Fruit fly (Drosophila melanogaster): Measurements from ENCODE around the gene Uxs.

Gene Uxs

dm6 chr3L:8197779-8198279 is 17.1 kb downstream of the Uxs start, which contains the start of the genes UbcE2M and Dhps:
Gene UbcE2M, minus strand, starts transcription at chr3L:8197987.
Gene Dhps, plus strand, starts transcription at chr3L:8198207.
- TF ChIP-seq Sin3A (optimal IDR thresholded peaks at IDR 0.05) = no peak
- TF ChIP-seq psq (optimal IDR thresholded peaks at IDR 0.05) = no peak
- no peak for TF ChIP-seq Myc (optimal IDR thresholded peaks at IDR 0.05)
- TF ChIP-seq insv (optimal IDR thresholded peaks at IDR 0.05) = no peak
- TF ChIP-seq h (optimal IDR thresholded peaks at IDR 0.05) = no peak
- no peak for TF ChIP-seq ttk (optimal IDR thresholded peaks at IDR 0.05)

DNA sequence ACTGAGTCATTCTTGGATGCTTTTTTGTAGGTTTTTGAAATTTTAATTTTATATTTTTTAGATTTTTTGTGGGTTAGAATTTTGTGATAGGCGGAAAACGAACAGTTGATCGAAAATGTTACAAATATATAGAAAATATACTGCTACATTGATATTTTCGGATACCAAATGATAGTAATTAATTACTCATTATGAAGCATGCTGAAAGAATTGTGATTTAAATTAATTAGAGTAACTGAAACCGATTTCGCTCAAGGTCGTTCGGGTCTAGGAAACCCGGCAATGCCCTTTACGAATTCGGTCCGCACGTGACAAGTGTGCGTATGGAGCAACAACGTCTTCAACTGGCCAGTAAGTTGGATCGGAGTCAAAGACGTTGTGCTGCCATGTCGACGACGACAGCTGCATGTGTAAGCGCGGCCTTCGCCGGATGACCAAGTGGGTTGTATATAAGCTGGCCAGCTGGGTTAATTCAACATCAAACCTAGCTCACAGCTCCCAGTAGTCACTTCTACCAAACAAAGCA is 21.7 kb downstream of the Uxs start, which contains the start of the genes CG7366 and CG13679:
Gene CG7366, minus strand, starts transcription at position 101 of the 526 bp plus-strand sequence.
Gene CG13679, plus strand, starts transcription at position 476 of the 526 bp plus-strand sequence.
- TF ChIP-seq Myc (optimal IDR thresholded peaks at IDR 0.05) = no peak
- no peak for TF ChIP-seq Sin3A (optimal IDR thresholded peaks at IDR 0.05)
- no peak for TF ChIP-seq insv (optimal IDR thresholded peaks at IDR 0.05)
- TF ChIP-seq h (optimal IDR thresholded peaks at IDR 0.05) = no peak
- TF ChIP-seq ttk (optimal IDR thresholded peaks at IDR 0.05) = no peak

dm6 chr3L:8210596-8210995 is 29.9 kb downstream of the Uxs start, which contains the start of gene tut:
Gene tut, minus strand, starts transcription at chr3L:8210743.
- TF ChIP-seq Sin3A (optimal IDR thresholded peaks at IDR 0.05) (no peak), h (optimal IDR thresholded peaks at IDR 0.05) (no peak), Myc (optimal IDR thresholded peaks at IDR 0.05) (no peak), ttk (optimal IDR thresholded peaks at IDR 0.05) (no peak), insv (optimal IDR thresholded peaks at IDR 0.05) (no peak), psq (optimal IDR thresholded peaks at IDR 0.05) (no peak)

DNA sequence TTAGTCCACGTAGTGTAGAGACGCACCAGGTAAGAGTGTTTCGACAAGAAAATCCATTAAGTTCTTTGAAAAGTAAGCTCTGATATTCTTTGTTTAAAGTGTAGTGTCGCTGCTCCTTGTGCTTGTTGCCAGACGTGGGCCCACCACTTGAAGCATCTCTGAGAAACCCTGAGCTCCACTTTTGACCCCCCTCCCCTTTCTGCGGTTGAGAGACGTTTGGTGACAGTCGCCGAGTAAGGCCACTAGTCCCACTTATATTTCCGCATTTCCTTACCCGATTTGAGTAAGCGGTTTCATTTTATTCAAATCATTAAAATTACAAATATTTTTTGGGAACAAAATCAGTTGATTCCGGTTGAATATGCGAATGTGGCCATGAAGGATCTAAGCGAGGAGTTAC is 30.9 kb downstream of the Uxs start, which contains the start of gene CG8006:
Gene CG8006, plus strand, starts transcription at position 301 of the 400 bp plus-strand sequence.
- TF ChIP-seq Myc (optimal IDR thresholded peaks at IDR 0.05) (no peak), Sin3A (optimal IDR thresholded peaks at IDR 0.05) (no peak), insv (optimal IDR thresholded peaks at IDR 0.05) (no peak), psq (optimal IDR thresholded peaks at IDR 0.05) (no peak), ttk (optimal IDR thresholded peaks at IDR 0.05) (no peak), h (optimal IDR thresholded peaks at IDR 0.05) (no peak)

dm6 chr3L:8214980-8215379 is 34.3 kb downstream of the Uxs start, which contains the start of gene CG8012:
Gene CG8012, plus strand, starts transcription at chr3L:8215280.
- TF ChIP-seq ttk (optimal IDR thresholded peaks at IDR 0.05) (no peak), Sin3A (optimal IDR thresholded peaks at IDR 0.05) (no peak), psq (optimal IDR thresholded peaks at IDR 0.05) (no peak), h (optimal IDR thresholded peaks at IDR 0.05) (no peak), insv (optimal IDR thresholded peaks at IDR 0.05) (no peak), Myc (optimal IDR thresholded peaks at IDR 0.05) (no peak)

dm6 chr3L:8218883-8219282 is 38.2 kb downstream of the Uxs start, which contains the start of gene CG13674:
Gene CG13674, minus strand, starts transcription at chr3L:8218983.
- TF ChIP-seq ttk (optimal IDR thresholded peaks at IDR 0.05) = no peak
- no peak for TF ChIP-seq psq (optimal IDR thresholded peaks at IDR 0.05)
- TF ChIP-seq Sin3A (optimal IDR thresholded peaks at IDR 0.05) = no peak

dm6 chr3L:8219687-8220086 is 39.0 kb downstream of the Uxs start:
- TF ChIP-seq Myc (optimal IDR thresholded peaks at IDR 0.05) (no peak), insv (optimal IDR thresholded peaks at IDR 0.05) (no peak), h (optimal IDR thresholded peaks at IDR 0.05) (no peak), psq (optimal IDR thresholded peaks at IDR 0.05) (no peak)

DNA sequence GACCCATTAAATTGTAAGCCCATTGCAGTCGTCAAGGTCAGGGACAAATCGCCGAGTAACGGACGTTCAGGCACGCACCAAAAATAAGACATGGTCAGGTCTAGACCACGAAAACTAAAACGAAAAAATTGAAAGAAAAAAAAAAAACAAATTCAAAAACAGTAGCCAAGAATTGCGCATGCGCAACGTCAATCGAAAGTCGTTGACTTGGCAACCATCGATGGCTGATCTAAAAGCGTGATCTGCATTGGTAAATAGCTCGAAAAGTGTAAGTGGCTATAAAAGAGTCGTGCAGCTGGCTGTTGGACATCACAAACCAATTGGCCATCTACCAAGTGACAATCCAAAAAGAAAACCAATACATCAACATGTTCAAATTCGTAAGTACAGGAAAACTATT is 41.1 kb downstream of the Uxs start, which contains the start of gene CG13678:
Gene CG13678, plus strand, starts transcription at position 307 of the 400 bp plus-strand sequence.
- no peak for TF ChIP-seq psq (optimal IDR thresholded peaks at IDR 0.05)
- TF ChIP-seq h (optimal IDR thresholded peaks at IDR 0.05) = no peak
- no peak for TF ChIP-seq insv (optimal IDR thresholded peaks at IDR 0.05)
- no peak for TF ChIP-seq Myc (optimal IDR thresholded peaks at IDR 0.05)
- TF ChIP-seq ttk (optimal IDR thresholded peaks at IDR 0.05) = no peak
- TF ChIP-seq Sin3A (optimal IDR thresholded peaks at IDR 0.05) = no peak

dm6 chr3L:8228924-8229323 is 48.2 kb downstream of the Uxs start, which contains the start of gene eIF4E3:
Gene eIF4E3, plus strand, starts transcription at chr3L:8229224.
- TF ChIP-seq Sin3A (optimal IDR thresholded peaks at IDR 0.05) (no peak), ttk (optimal IDR thresholded peaks at IDR 0.05) (no peak), Myc (optimal IDR thresholded peaks at IDR 0.05) (no peak), psq (optimal IDR thresholded peaks at IDR 0.05) (no peak), h (optimal IDR thresholded peaks at IDR 0.05) (no peak), insv (optimal IDR thresholded peaks at IDR 0.05) (no peak)

All from Kc167 (cell line).